Fruit fly (Drosophila melanogaster) whole organism, wandering third instar larva: Measurements from ENCODE around the gene Srp54k.

Experiments used
- Abd-B ChIP-seq: fragments of >200 bp; optimal IDR thresholded peaks from 2 replicates; lab custom pipeline; 2017; ENCODE audit warnings: missing biosample characterization, missing genetic modification characterization
- CG32264 ChIP-seq: fragments of 200-800 bp; sonication (Bioruptor generic); optimal IDR thresholded peaks from 2 replicates; lab custom pipeline; 2016; ENCODE audit warnings: missing biosample characterization, missing genetic modification characterization
- CG9705 ChIP-seq: fragments of 200-800 bp; sonication (Bioruptor generic); optimal IDR thresholded peaks from 2 replicates; lab custom pipeline; 2018; ENCODE audit warnings: missing biosample characterization, mild to moderate bottlenecking, missing genetic modification characterization
- CrebA ChIP-seq: fragments of 200-800 bp; sonication (Bioruptor generic); optimal IDR thresholded peaks from 2 replicates; lab custom pipeline; 2016; ENCODE audit warnings: missing biosample characterization, mild to moderate bottlenecking, missing genetic modification characterization, borderline replicate concordance
- Dfd ChIP-seq: fragments of >200 bp; optimal IDR thresholded peaks from 2 replicates; lab custom pipeline; 2017; ENCODE audit warnings: missing biosample characterization, missing genetic modification characterization
- Dif ChIP-seq: fragments of 200-275, 200-300 bp; sonication (Bioruptor generic); optimal IDR thresholded peaks from 2 replicates; lab custom pipeline; 2018; ENCODE audit warnings: missing biosample characterization, missing genetic modification characterization; ENCODE audit not compliant: partially characterized antibody
- GATAd ChIP-seq: sonication (Bioruptor generic); optimal IDR thresholded peaks from 2 replicates; lab custom pipeline; 2016; ENCODE audit warnings: missing biosample characterization, missing genetic modification characterization
- HLH106 ChIP-seq: fragments of 200-800 bp; optimal IDR thresholded peaks from 3 replicates; lab custom pipeline; 2019; ENCODE audit warnings: missing biosample characterization, mild to moderate bottlenecking, missing genetic modification characterization, moderate library complexity
- Hnf4 ChIP-seq: fragments of 200-800 bp; sonication (Bioruptor generic); optimal IDR thresholded peaks from 2 replicates; lab custom pipeline; 2016; ENCODE audit warnings: missing biosample characterization, mild to moderate bottlenecking, missing genetic modification characterization
- Hr78 ChIP-seq: fragments of >200 bp; optimal IDR thresholded peaks from 2 replicates; lab custom pipeline; 2017; ENCODE audit warnings: missing biosample characterization, missing genetic modification characterization
- Hr83 ChIP-seq: fragments of 200-300 bp; sonication (Bioruptor generic); optimal IDR thresholded peaks from 2 replicates; lab custom pipeline; 2016; ENCODE audit warnings: missing biosample characterization, mild to moderate bottlenecking, missing genetic modification characterization, moderate library complexity; ENCODE audit not compliant: poor library complexity, severe bottlenecking
- Jra ChIP-seq: sonication (Bioruptor generic); optimal IDR thresholded peaks from 2 replicates; lab custom pipeline; 2016; ENCODE audit warnings: missing biosample characterization, missing genetic modification characterization
- Mio ChIP-seq: sonication (Bioruptor generic); optimal IDR thresholded peaks from 2 replicates; lab custom pipeline; 2016; ENCODE audit warnings: missing biosample characterization, missing genetic modification characterization
- Myc ChIP-seq: fragments of >200 bp; optimal IDR thresholded peaks from 2 replicates; lab custom pipeline; 2017
- N ChIP-seq: fragments of >200 bp; optimal IDR thresholded peaks from 2 replicates; lab custom pipeline; 2018; ENCODE audit warnings: missing biosample characterization, missing external identifiers, missing genetic modification characterization
- OdsH ChIP-seq: fragments of 200-800 bp; sonication (Bioruptor generic); optimal IDR thresholded peaks from 2 replicates; lab custom pipeline; 2016; ENCODE audit warnings: missing biosample characterization, mild to moderate bottlenecking, missing genetic modification characterization
- Rel ChIP-seq, 2 experiments: fragments of 200-800 bp; sonication (Bioruptor generic) in 1 of 2; optimal IDR thresholded peaks; 2 replicates in 1 of 2; 3 replicates in 1 of 2; lab custom pipeline; 2016 to 2019; ENCODE audit warnings: mild to moderate bottlenecking in 2 of 2, missing biosample characterization in 2 of 2, missing genetic modification characterization in 2 of 2, moderate library complexity in 1 of 2
- Sp1 ChIP-seq: fragments of 200-800 bp; sonication (Bioruptor generic); optimal IDR thresholded peaks from 3 replicates; lab custom pipeline; 2019; ENCODE audit warnings: missing biosample characterization, mild to moderate bottlenecking, missing genetic modification characterization, moderate library complexity
- Vsx2 ChIP-seq: fragments of 200-300, 225-300 bp; sonication (Bioruptor generic); optimal IDR thresholded peaks from 2 replicates; lab custom pipeline; 2018; ENCODE audit warnings: missing biosample characterization, missing genetic modification characterization; ENCODE audit not compliant: partially characterized antibody
- br ChIP-seq: fragments of 200-800 bp; sonication (Bioruptor generic); optimal IDR thresholded peaks from 2 replicates; lab custom pipeline; 2016; ENCODE audit warnings: missing biosample characterization, missing genetic modification characterization
- brk ChIP-seq: fragments of 200-800 bp; sonication (Bioruptor generic); optimal IDR thresholded peaks from 2 replicates; lab custom pipeline; 2016; ENCODE audit warnings: missing biosample characterization, mild to moderate bottlenecking, missing genetic modification characterization
- dl ChIP-seq, 2 experiments: fragments of 175-275, 200-275 bp in 1 of 2; fragments of 200-275 bp in 1 of 2; sonication (Bioruptor generic); optimal IDR thresholded peaks; lab custom pipeline; 2018; ENCODE audit warnings: mild to moderate bottlenecking in 2 of 2, missing biosample characterization in 2 of 2, missing genetic modification characterization in 2 of 2, moderate library complexity in 2 of 2; ENCODE audit not compliant: partially characterized antibody in 2 of 2, insufficient read depth in 1 of 2
- dmrt93B ChIP-seq: fragments of 200-800 bp; sonication (Bioruptor generic); optimal IDR thresholded peaks from 2 replicates; lab custom pipeline; 2018; ENCODE audit warnings: missing biosample characterization, mild to moderate bottlenecking, missing genetic modification characterization
- dsf ChIP-seq: sonication (Bioruptor generic); optimal IDR thresholded peaks from 2 replicates; lab custom pipeline; 2016; ENCODE audit warnings: missing biosample characterization, missing genetic modification characterization, borderline replicate concordance
- ey ChIP-seq: fragments of 200-800 bp; sonication (Bioruptor generic); optimal IDR thresholded peaks from 2 replicates; lab custom pipeline; 2016; ENCODE audit warnings: missing biosample characterization, missing genetic modification characterization
- foxo ChIP-seq, 2 experiments: fragments of 200-800 bp; sonication (Bioruptor generic); optimal IDR thresholded peaks; 2 replicates in 1 of 2; 3 replicates in 1 of 2; lab custom pipeline; 2016 to 2017; ENCODE audit warnings: missing biosample characterization in 2 of 2, missing genetic modification characterization in 2 of 2
- fru ChIP-seq: fragments of 200-800 bp; sonication (Bioruptor generic); optimal IDR thresholded peaks from 3 replicates; lab custom pipeline; 2016; ENCODE audit warnings: missing biosample characterization, mild to moderate bottlenecking, missing genetic modification characterization
- h ChIP-seq: fragments of 200-800 bp; sonication (Bioruptor generic); optimal IDR thresholded peaks from 3 replicates; lab custom pipeline; 2016; ENCODE audit warnings: missing biosample characterization, mild to moderate bottlenecking, missing genetic modification characterization
- jim ChIP-seq: fragments of 175-275, 200-325 bp; sonication (Bioruptor generic); optimal IDR thresholded peaks from 2 replicates; lab custom pipeline; 2016; ENCODE audit warnings: missing biosample characterization, mild to moderate bottlenecking, missing genetic modification characterization
- lola ChIP-seq: fragments of >200 bp; optimal IDR thresholded peaks from 2 replicates; lab custom pipeline; 2017; ENCODE audit warnings: missing biosample characterization, missing genetic modification characterization
- pan ChIP-seq: fragments of >200 bp; optimal IDR thresholded peaks from 2 replicates; lab custom pipeline; 2017
- psq ChIP-seq: fragments of 200-800 bp; sonication (Bioruptor generic); optimal IDR thresholded peaks from 3 replicates; lab custom pipeline; 2017; ENCODE audit warnings: missing biosample characterization, mild to moderate bottlenecking, missing genetic modification characterization, moderate library complexity
- rgr ChIP-seq: fragments of 200-800 bp; sonication (Bioruptor generic); optimal IDR thresholded peaks from 3 replicates; lab custom pipeline; 2016; ENCODE audit warnings: missing biosample characterization, mild to moderate bottlenecking, missing genetic modification characterization
- sage ChIP-seq: fragments of 200-800 bp; sonication (Bioruptor generic); optimal IDR thresholded peaks from 2 replicates; lab custom pipeline; 2016; ENCODE audit warnings: missing biosample characterization, mild to moderate bottlenecking, missing genetic modification characterization
- sv ChIP-seq: fragments of 200-800 bp; sonication (Bioruptor generic); optimal IDR thresholded peaks from 3 replicates; lab custom pipeline; 2016; ENCODE audit warnings: missing biosample characterization, missing genetic modification characterization
- tai ChIP-seq: sonication (Bioruptor generic); optimal IDR thresholded peaks from 2 replicates; lab custom pipeline; 2016; ENCODE audit warnings: missing biosample characterization, missing genetic modification characterization
- usp ChIP-seq: fragments of >200 bp; optimal IDR thresholded peaks from 2 replicates; lab custom pipeline; 2017; ENCODE audit warnings: missing biosample characterization, missing genetic modification characterization
- woc ChIP-seq: sonication (Bioruptor generic); optimal IDR thresholded peaks from 2 replicates; lab custom pipeline; 2016; ENCODE audit warnings: missing biosample characterization, mild to moderate bottlenecking, missing genetic modification characterization

Gene Srp54k

dm6 chr3L:5152354-5152806, at the start of gene Srp54k, which contains the start of gene Gen:
Srp54k (plus strand) TSS chr3L:5152678.
Gen (minus strand) TSS chr3L:5152376.
- TF ChIP-seq jim (GFP tag; lab: Kevin White, UChicago): no peak
- TF ChIP-seq Jra (GFP tag; lab: Kevin White, UChicago): no peak
- TF ChIP-seq usp (GFP tag; lab: Kevin White, UChicago): no peak
- no peak for TF ChIP-seq Dfd
- no peak for TF ChIP-seq dsf (GFP tag; lab: Kevin White, UChicago)
- TF ChIP-seq rgr: no peak
- TF ChIP-seq Dif (GFP tag; lab: Kevin White, UChicago): peak; percentile 39
- TF ChIP-seq foxo (GFP tag; optimal IDR thresholded peaks at IDR 0.05; lab: Kevin White, UChicago): no peak
- peak; percentile 1 for TF ChIP-seq psq
- TF ChIP-seq sage (GFP tag; lab: Kevin White, UChicago): no peak
- no peak for TF ChIP-seq pan
- TF ChIP-seq woc (GFP tag; lab: Kevin White, UChicago): no peak
- no peak for TF ChIP-seq lola
- no peak for TF ChIP-seq h (GFP tag; lab: Kevin White, UChicago)
- peak; percentile 13 for TF ChIP-seq CG9705 (GFP tag; lab: Kevin White, UChicago)
- TF ChIP-seq N: no peak
- TF ChIP-seq br (GFP tag; lab: Kevin White, UChicago): no peak
- TF ChIP-seq HLH106 (tag; lab: Kevin White, UChicago): peak; percentile 43
- no peak for TF ChIP-seq Vsx2 (GFP tag; lab: Kevin White, UChicago)
- no peak for TF ChIP-seq brk (GFP tag; lab: Kevin White, UChicago)
- no peak for TF ChIP-seq Hnf4 (GFP tag; lab: Kevin White, UChicago)
- peak; percentile 36 for TF ChIP-seq ey (GFP tag; lab: Kevin White, UChicago)
- no peak for TF ChIP-seq CG32264
- no peak for TF ChIP-seq CrebA (GFP tag; lab: Kevin White, UChicago)
- peak; percentile 32 for TF ChIP-seq OdsH
- peak; percentile 48 for TF ChIP-seq Sp1 (GFP tag; lab: Kevin White, UChicago)
- no peak for TF ChIP-seq Rel (GFP tag; optimal IDR thresholded peaks at IDR 0.05; lab: Kevin White, UChicago)
- peak; percentile 6 for TF ChIP-seq Rel (tag; optimal IDR thresholded peaks at IDR 0.05; lab: Kevin White, UChicago)
- TF ChIP-seq GATAd: no peak
- TF ChIP-seq Myc: peak; percentile 100
- no peak for TF ChIP-seq Abd-B (GFP tag; lab: Kevin White, UChicago)
- no peak for TF ChIP-seq Hr78 (GFP tag; lab: Kevin White, UChicago)
- TF ChIP-seq dmrt93B: no peak
- TF ChIP-seq dl (GFP tag; optimal IDR thresholded peaks at IDR 0.05; lab: Kevin White, UChicago; ENCODE audit: insufficient read depth in 1 of 2, partially characterized antibody in 2 of 2): no peak
- no peak for TF ChIP-seq tai
- peak; percentile 7 for TF ChIP-seq sv
- no peak for TF ChIP-seq Mio
- TF ChIP-seq fru (GFP tag; lab: Kevin White, UChicago): no peak

dm6 chr3L:5125202-5125601, 27.3 kb upstream of the Srp54k start:
- TF ChIP-seq Dif (GFP tag; lab: Kevin White, UChicago): no peak
- no peak for TF ChIP-seq h (GFP tag; lab: Kevin White, UChicago)
- no peak for TF ChIP-seq fru (GFP tag; lab: Kevin White, UChicago)
- no peak for TF ChIP-seq Abd-B (GFP tag; lab: Kevin White, UChicago)
- TF ChIP-seq jim (GFP tag; lab: Kevin White, UChicago): no peak
- TF ChIP-seq GATAd: no peak
- no peak for TF ChIP-seq woc (GFP tag; lab: Kevin White, UChicago)
- TF ChIP-seq Hr83: no peak
- no peak for TF ChIP-seq Hnf4 (GFP tag; lab: Kevin White, UChicago)
- TF ChIP-seq psq: no peak
- TF ChIP-seq Myc: no peak
- no peak for TF ChIP-seq dsf (GFP tag; lab: Kevin White, UChicago)
- TF ChIP-seq foxo (GFP tag; optimal IDR thresholded peaks at IDR 0.05; lab: Kevin White, UChicago): no peak
- TF ChIP-seq usp (GFP tag; lab: Kevin White, UChicago): no peak
- no peak for TF ChIP-seq CG32264
- TF ChIP-seq rgr: no peak
- no peak for TF ChIP-seq CG9705 (GFP tag; lab: Kevin White, UChicago)
- TF ChIP-seq dl (GFP tag; optimal IDR thresholded peaks at IDR 0.05; lab: Kevin White, UChicago; ENCODE audit: insufficient read depth in 1 of 2, partially characterized antibody in 2 of 2): no peak
